Fruit fly (Drosophila melanogaster) whole organism: ENCODE results near the gene Rad23.

Source experiments
- CG8478 ChIP-seq: fragments of >200 bp; optimal IDR thresholded peaks from 2 replicates; lab custom pipeline; 2018; ENCODE audit warnings: inconsistent platforms
- EcR ChIP-seq, 2 experiments: fragments of >200 bp; optimal IDR thresholded peaks; 2 replicates each; lab custom pipeline; 2017; ENCODE audit warnings: missing biosample characterization in 2 of 2, missing genetic modification characterization in 2 of 2, missing genetic modification reagents in 2 of 2
- pan ChIP-seq: fragments of >200 bp; optimal IDR thresholded peaks from 2 replicates; lab custom pipeline; 2017
- psq ChIP-seq: fragments of >200 bp; optimal IDR thresholded peaks from 2 replicates; lab custom pipeline; 2017
- usp ChIP-seq: fragments of >200 bp; optimal IDR thresholded peaks from 2 replicates; lab custom pipeline; 2017; ENCODE audit warnings: missing biosample characterization, missing genetic modification characterization, mixed read lengths

DNA sequence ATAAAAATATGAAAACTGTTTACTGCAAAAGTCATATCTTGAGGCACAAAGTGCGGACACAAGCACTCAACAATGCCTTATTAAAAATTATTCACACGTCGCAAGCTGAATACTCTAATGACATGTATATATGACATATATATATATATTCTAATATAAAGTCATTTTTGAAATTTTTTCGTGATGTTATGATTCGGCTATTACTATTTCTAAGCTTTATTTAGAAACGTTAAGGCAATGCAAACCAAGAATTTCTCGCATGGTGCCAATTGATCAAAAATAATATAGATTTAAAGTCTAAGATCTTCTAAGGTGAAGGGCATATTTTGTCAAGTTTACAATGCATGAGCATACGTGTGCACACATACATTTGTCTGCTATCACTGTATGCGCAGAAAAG is 10.9 kb downstream of the Rad23 start:
- no peak for TF ChIP-seq psq (lab: Kevin White, UChicago)
- no peak for TF ChIP-seq CG8478 (lab: Kevin White, UChicago)
- TF ChIP-seq usp = no peak
- TF ChIP-seq pan (lab: Kevin White, UChicago) = no peak
- no peak for TF ChIP-seq EcR (GFP tag; optimal IDR thresholded peaks at IDR 0.05; lab: Kevin White, UChicago)
